Worm (Caenorhabditis elegans) whole organism, L4/young adult: ENCODE data around the gene gcc-1.
A peak's percentile ranks its signal among the peaks of the same experiment; 100 is the strongest.

Experiments used
- W03F9.2 ChIP-seq: fragments of 150-350 bp; optimal IDR thresholded peaks from 2 replicates; lab custom pipeline; 2014; ENCODE audit warnings: missing biosample characterization, missing genetic modification characterization
- dao-5 ChIP-seq: sonication (generic microtip); optimal IDR thresholded peaks from 2 replicates; lab custom pipeline; 2016; ENCODE audit warnings: missing genotype, missing genetic modification characterization, moderate library complexity, missing compliant biosample characterization
- him-1 ChIP-seq: sonication (generic microtip); optimal IDR thresholded peaks from 2 replicates; lab custom pipeline; 2016; ENCODE audit warnings: missing genotype, missing genetic modification reagents, missing genetic modification characterization, missing compliant biosample characterization

The gcc-1 gene

DNA sequence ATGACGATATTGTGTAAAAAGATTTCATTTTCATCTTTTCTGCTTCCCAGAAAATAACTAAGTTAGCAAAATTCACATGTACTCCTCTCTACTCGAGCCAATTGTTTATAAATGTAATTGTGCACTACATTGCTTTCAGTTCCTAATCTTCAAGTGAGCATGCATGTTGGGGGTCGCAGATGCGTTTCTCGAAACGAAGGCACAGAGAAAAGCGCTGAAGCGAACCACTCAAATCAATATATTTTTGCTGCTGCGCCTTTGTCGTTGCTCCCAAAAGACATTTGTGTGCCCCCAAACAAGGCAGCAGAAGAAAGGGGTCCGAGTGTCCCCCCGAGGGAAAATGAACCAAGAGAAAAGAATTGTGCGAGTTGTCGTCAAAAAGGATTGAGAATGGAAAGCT is 33.5 kb upstream of the gcc-1 start:
- peak; percentile 77 for TF ChIP-seq him-1 (tag; lab: Kevin White, UChicago)
- TF ChIP-seq W03F9.2 (tag; lab: Kevin White, UChicago) = no peak
- TF ChIP-seq dao-5 (tag; lab: Kevin White, UChicago) = no peak

DNA sequence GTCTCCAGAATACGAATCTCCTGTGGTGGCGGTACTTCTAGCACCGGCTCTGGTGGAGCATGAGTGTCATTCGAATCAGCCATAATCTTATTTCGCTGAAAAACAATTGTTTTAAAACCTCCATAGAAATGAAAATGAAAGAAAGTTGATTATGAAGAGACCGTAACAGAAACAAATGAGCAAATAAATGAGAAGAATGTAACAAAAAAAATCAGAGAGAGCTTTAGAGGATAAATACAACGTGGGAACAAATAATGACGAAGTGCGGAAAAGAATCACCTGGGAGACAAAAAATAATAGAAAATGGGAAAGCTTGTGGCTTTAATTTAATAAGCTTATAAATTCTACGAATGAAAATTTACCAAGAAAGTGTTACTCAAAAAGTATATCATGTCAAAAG is 32.8 kb upstream of the gcc-1 start, which contains the start of gene spc-1:
Gene spc-1, minus strand, starts transcription at position 101 of the 400 bp plus-strand sequence.
- TF ChIP-seq dao-5 (tag; lab: Kevin White, UChicago) = no peak
- no peak for TF ChIP-seq W03F9.2 (tag; lab: Kevin White, UChicago)
- no peak for TF ChIP-seq him-1 (tag; lab: Kevin White, UChicago)

DNA sequence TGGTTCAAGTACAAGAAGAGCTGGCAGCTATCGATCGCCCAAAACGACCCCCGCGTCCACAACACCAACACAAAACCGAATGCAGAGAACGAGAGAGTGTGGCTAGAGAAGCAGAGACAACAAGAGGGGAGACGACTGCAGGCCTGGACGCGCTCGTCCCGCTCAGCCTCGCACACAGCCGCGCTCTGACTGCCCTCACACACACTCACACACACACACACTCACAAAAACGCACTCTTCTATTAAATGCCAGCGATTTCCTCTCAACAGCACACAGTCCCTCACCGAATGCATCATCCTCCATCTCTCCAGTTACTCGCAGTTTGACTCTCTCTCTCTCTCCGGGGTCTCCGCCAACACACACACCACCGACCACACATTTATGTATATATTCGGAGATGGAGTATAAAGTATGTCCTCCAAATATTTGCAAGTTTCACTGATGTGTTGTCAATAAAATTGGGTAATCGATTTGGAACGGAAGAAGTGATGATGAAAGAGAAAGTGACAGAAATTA is 32.1 kb upstream of the gcc-1 start:
- TF ChIP-seq dao-5 (tag; lab: Kevin White, UChicago) (no peak), W03F9.2 (tag; lab: Kevin White, UChicago) (peak; percentile 75), him-1 (tag; lab: Kevin White, UChicago) (peak; percentile 94)

DNA sequence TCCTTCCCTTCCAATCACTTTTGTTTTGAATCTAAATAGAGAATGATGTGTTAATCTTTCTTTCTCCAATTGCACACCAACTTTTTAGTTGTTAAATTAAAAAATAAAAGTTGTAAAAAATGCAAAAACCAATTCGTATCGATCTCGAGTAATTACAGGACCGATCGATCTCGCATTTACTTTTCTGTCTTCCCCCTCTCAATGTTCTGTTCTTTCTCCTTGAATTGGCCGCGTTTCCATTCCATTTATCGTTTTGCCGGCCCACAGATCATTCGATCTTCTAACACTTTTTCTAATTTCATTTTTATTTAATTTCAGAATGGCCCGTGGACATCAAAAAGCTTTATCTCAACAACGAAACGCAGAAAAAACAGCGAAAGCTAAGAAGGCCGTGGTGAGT is 24.6 kb upstream of the gcc-1 start, which contains the start of gene K10B3.1:
Gene K10B3.1, plus strand, starts transcription at position 301 of the 400 bp plus-strand sequence.
- TF ChIP-seq W03F9.2 (tag; lab: Kevin White, UChicago) (no peak), him-1 (tag; lab: Kevin White, UChicago) (no peak), dao-5 (tag; lab: Kevin White, UChicago) (no peak)

DNA sequence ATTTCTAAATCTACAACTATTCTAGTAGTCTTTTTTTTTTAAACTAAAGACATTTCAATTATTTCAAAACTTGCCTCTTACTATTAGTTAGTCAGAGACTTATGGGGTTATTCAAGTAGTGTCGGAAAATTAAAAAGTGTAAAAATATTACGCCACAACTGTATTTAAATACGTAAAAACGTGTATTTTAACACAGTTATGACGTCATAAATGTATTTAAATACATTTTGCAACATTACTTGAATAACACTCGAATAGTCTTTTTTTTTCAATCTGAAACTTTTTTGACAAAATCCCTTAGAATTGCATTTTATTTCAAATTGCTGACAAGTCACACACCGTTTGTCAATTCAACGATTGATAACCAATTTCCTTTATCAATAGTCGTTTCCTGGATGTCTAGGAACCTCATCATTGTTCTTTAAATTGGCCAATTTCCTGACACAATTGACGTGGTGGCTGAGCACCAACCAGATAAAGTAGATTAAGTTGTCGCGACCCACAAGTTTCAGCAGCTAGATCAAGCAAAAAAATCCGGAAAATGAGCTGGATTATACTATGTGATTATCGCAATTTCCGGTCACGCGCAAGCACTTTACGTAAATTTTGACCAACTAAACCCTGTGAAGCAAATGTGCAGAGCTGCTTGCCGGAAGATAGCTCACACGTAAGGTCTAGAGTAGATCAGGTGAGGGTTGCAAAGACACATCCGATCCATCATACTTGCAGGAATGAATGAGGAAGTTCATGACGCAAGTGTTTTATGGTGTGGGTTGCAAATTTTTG is 20.0 kb upstream of the gcc-1 start:
- TF ChIP-seq him-1 (tag; lab: Kevin White, UChicago) = no peak
- no peak for TF ChIP-seq dao-5 (tag; lab: Kevin White, UChicago)
- no peak for TF ChIP-seq W03F9.2 (tag; lab: Kevin White, UChicago)

DNA sequence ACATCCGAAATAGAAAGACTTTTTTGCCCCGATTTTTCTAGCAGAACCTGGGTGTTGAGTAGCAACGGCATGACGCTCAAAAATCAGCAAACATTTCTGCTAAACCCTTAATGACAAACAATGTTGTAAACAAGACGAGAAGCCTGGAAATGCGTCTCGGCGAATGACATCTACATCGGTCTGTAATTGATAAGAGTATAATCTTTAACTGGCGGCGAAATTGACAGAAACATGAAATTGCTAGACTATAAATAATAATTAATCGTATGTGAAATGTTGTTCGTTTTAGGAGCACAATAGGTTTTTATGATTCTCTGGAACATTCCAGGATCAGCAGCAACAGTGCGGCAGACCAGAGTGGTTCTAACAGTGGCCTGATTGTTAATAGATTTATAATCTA is 18.0 kb upstream of the gcc-1 start:
- TF ChIP-seq dao-5 (tag; lab: Kevin White, UChicago) (no peak), W03F9.2 (tag; lab: Kevin White, UChicago) (no peak), him-1 (tag; lab: Kevin White, UChicago) (no peak)

DNA sequence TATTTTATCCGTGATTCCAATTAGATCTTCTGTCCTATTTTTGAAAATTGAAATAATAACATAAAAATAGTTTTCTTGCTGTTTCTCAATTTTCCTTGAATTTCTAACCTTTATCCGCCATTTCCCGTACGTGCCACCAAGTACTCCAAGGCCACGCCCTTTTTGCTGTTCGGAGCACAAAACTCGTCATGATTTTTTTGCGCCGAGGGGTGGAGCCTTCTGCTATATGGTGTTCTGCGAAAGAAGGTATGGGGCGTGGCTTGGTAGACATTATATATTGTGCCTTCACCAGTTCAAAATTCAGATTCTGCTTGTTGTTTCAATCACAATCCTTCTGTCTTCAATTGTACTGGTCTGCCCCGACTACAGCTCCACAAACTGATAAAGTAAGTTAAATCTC is 14.5 kb upstream of the gcc-1 start, which contains the start of gene C15C7.4:
Gene C15C7.4, plus strand, starts transcription at position 301 of the 400 bp plus-strand sequence.
- no peak for TF ChIP-seq him-1 (tag; lab: Kevin White, UChicago)
- no peak for TF ChIP-seq W03F9.2 (tag; lab: Kevin White, UChicago)
- no peak for TF ChIP-seq dao-5 (tag; lab: Kevin White, UChicago)

DNA sequence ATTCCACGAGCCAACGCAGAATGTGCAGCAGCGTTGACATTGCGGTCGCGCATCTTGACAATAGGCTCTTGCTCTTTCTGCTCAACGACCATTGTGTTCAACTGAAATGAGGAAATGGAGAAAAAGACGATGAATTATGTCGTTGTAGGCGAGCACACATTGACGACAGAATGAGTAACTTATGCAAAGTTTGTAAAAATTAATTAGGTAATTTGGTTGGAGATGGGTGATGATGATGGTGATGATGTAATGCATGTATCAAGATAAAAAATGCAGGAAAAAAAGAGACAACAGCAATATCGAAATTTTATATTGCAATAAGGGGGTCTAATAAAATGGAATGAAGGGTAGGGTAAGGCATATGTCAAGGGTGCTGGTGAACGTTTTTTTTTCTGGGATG is 7.4 kb upstream of the gcc-1 start, which contains the start of gene bbln-1:
Gene bbln-1, minus strand, starts transcription at position 101 of the 400 bp plus-strand sequence.
- TF ChIP-seq dao-5 (tag; lab: Kevin White, UChicago) = no peak
- TF ChIP-seq W03F9.2 (tag; lab: Kevin White, UChicago) = no peak
- TF ChIP-seq him-1 (tag; lab: Kevin White, UChicago) = no peak

DNA sequence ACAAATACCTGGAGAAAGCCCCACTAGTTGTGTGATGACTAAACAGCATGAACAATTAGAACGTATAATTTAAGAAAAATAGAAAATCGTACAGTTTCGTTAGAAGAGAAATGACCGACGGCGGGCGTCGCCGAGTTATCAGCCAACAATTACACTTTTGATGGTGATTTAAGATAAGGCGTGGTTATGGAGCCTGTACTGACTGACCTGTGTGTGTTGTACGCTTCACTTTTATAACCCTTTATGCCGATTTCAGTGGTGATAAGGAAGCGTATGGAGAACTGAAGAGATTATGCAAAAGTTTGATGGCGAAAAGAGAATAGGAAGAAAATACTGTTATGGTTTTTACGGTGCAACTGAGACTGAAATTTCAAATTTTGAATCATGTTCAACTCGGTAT is 6.6 kb upstream of the gcc-1 start:
- no peak for TF ChIP-seq W03F9.2 (tag; lab: Kevin White, UChicago)
- no peak for TF ChIP-seq dao-5 (tag; lab: Kevin White, UChicago)
- no peak for TF ChIP-seq him-1 (tag; lab: Kevin White, UChicago)

DNA sequence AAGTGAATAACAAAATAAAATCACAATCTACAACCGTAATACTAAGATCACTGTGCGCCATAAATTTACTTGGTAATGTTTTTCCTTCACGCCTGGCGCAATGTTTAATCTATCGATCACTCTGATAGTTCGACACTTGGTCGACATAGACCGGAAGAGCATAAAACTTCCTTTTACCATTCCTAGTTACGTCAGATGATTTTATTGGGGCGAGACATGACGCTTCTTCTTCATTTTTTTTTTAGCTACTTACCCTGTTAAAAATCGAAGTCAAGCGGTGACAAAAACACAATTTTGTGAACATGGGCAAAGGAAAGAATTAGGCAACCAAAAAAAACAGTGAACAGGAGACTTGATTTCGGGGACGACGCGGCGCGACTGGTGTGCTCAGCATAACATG is 5.2 kb upstream of the gcc-1 start:
- no peak for TF ChIP-seq him-1 (tag; lab: Kevin White, UChicago)
- no peak for TF ChIP-seq dao-5 (tag; lab: Kevin White, UChicago)
- no peak for TF ChIP-seq W03F9.2 (tag; lab: Kevin White, UChicago)

DNA sequence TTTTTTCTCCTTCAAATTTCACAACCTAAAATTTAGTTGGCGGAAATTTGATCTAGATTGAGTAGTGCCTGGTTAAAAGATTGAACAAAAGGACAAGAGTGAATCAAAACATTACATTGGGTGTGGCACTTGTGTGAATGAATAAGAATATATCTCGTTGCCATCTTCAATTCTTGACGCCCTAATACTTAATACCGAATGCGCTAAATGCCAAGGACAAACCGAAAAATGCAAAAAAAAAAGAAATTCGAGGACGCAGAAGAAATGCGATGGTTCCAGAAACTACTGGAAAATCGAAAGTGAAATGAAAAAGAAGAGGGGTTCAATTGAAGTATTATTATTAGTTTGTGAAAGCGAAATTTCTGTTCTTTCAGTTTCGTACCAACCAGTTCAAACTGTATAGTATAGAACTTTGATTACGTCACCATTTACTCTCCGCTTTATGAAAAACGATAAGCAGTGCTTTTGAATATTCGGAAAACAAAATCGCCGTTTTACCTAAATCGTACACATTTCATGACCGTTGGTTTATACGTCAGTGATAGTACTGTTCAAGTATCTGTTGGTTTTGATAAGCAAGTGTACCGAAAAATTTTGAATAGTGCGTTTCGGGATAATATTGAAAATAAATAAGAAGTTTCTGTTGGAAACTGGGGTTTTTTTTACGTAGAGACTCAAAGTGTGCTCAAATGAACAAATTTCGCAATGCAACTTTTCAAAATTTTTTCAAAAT is 4.5 kb upstream of the gcc-1 start:
- TF ChIP-seq him-1 (tag; lab: Kevin White, UChicago) = no peak

DNA sequence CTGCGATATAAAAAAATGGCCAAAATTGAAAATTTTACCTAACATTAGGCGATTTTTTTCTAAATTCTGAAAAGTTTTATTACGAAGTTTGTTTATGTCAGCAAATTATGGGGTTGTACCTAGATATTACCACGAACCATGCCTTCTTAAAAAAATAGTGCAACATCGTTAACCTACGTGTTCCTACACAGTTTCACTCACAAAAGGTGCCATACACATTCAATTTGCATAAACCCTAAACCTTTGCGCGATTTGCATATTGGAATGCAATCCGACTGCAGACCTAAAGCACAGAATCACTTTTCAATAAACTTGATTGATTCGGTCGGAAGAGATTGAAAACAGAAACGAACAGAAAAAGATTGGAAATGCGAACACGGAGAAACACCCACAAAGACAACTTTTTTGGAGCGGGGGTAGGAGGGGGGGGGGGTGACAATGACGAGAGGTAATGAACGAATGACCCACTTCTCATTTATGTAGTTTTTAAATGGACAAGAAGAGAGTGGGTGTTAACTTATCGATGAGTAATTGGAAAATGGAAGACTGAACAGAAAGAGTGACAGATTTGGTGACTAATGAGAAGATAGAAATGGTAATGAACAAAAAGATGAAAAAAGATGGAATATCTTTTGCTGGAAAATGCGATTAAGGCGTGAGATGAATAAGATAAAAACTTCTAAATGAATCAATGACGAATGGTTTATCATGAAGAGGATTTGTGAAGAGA is 3.5 kb upstream of the gcc-1 start:
- TF ChIP-seq dao-5 (tag; lab: Kevin White, UChicago) (no peak), W03F9.2 (tag; lab: Kevin White, UChicago) (no peak), him-1 (tag; lab: Kevin White, UChicago) (no peak)
